Worm (Caenorhabditis elegans): ENCODE measurements around the gene slmp-1.

DNA sequence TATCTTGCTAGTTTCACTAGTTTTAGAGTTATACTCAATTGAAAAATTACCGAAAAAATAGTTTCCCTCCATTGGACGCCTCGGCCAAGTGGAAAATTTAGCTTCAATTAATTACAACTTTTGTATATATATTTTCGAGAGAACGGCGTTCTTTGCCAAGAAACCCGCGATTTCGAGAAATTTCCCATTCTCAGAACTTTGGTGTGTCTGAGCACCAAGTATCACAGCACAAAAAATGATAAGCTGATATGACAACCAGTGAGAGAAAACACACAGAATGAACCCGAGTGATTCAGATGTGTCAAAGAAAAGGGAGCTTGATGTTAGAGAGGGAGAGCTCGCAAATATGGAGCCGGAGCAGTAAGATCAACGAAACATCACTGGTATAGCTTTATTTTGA lies 14.5 kb upstream of the slmp-1 start:
- no peak for TF ChIP-seq med-1 (GFP tag; optimal IDR thresholded peaks at IDR 0.05; ENCODE audit: insufficient read depth)
- TF ChIP-seq cog-1 (tag; optimal IDR thresholded peaks at IDR 0.05): no peak
- TF ChIP-seq klf-2 (GFP tag; conservative IDR thresholded peaks at IDR 0.05): no peak
- TF ChIP-seq ztf-29 (GFP tag; IDR thresholded peaks at IDR 0.05): no peak
